Fruit fly (Drosophila melanogaster): ENCODE data around the gene CG2211.

Gene CG2211

DNA sequence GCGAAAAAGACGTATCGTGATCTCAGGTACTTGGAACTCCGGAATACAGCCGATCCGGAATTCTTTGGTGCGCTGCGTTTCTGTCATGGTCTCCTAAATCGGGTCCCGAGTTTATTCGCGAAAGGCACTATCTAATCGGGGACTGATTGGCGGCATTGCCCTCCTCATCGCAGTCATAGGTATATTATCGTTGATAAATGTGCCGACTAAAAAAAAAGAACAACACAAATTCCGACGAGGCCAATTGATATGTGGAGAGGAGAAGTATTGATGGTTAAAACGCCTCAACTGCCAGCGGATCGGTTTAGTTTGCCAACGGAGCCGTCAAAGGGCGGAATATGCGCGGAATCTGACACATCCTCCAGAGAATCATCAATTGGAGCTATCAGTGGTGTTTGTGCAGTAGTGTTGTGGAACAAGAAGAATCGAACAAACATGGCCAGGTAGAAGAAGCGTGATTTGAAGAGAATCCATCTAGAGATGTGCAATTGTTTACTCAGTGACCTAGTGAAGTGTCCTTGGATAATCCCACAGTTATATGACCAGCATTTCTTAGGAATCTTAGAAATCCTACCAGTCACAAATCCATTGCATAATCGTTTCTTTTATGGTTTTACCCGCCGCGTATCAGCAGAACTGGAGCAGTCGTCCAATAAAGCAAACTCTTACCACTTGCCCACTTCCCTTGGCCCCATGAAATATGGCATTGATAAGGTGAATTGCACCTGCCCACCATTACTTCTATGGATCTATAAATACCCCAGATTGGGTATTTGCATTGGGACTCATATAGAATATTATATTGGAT, 10.1 kb downstream of the CG2211 start (continued):
- TF ChIP-seq ap (GFP tag; IDR thresholded peaks at IDR 0.05) = no peak
- peak in 1 of 2 experiments; percentile 91 for TF ChIP-seq Pdp1 (GFP tag; optimal IDR thresholded peaks at IDR 0.05)
- TF ChIP-seq CG4328 (GFP tag; optimal IDR thresholded peaks at IDR 0.05) = no peak
- TF ChIP-seq B-H2 (GFP tag; optimal IDR thresholded peaks at IDR 0.05) = peak; percentile 1
- TF ChIP-seq sc (optimal IDR thresholded peaks at IDR 0.05) = no peak
- no peak for TF ChIP-seq sc (GFP tag; optimal IDR thresholded peaks at IDR 0.05)
- peak; percentile 18 for TF ChIP-seq Deaf1 (tag; optimal IDR thresholded peaks at IDR 0.05)
- TF ChIP-seq CG2889 (GFP tag; IDR thresholded peaks at IDR 0.05) = no peak
- no peak for TF ChIP-seq CG3281 (GFP tag; optimal IDR thresholded peaks at IDR 0.05)
- TF ChIP-seq CG3726 (GFP tag; IDR thresholded peaks at IDR 0.05) = no peak
- TF ChIP-seq sd (tag; optimal IDR thresholded peaks at IDR 0.05) = peak; percentile 73
- no peak for TF ChIP-seq CG7963 (GFP tag; IDR thresholded peaks at IDR 0.05; ENCODE audit: partially characterized antibody)
- TF ChIP-seq CkIIα-i1 (GFP tag; IDR thresholded peaks at IDR 0.05) = no peak
- TF ChIP-seq CG34376 (GFP tag; optimal IDR thresholded peaks at IDR 0.05) = peak; percentile 89
- TF ChIP-seq corto (GFP tag; optimal IDR thresholded peaks at IDR 0.05) = peak; percentile 16
- no peak for TF ChIP-seq hkb (optimal IDR thresholded peaks at IDR 0.05)
- TF ChIP-seq hkb (GFP tag; IDR thresholded peaks at IDR 0.05) = no peak
- 0 out of 3 replicates have a peak, but pooled peaks have one; percentile 17 for TF ChIP-seq zfh1 (GFP tag; IDR thresholded peaks at IDR 0.05)
- TF ChIP-seq HmgZ (tag; optimal IDR thresholded peaks at IDR 0.05) = peak; percentile 8
- no peak for TF ChIP-seq CG10366 (GFP tag; IDR thresholded peaks at IDR 0.05)
- TF ChIP-seq CG13123 (GFP tag; optimal IDR thresholded peaks at IDR 0.05) = no peak
- TF ChIP-seq vnd (GFP tag; IDR thresholded peaks at IDR 0.05; ENCODE audit: partially characterized antibody) = 0 out of 3 replicates have a peak, but pooled peaks have one; percentile 10
- no peak for TF ChIP-seq CG8359 (GFP tag; optimal IDR thresholded peaks at IDR 0.05; ENCODE audit: borderline replicate concordance)
- no peak for TF ChIP-seq CG17829 (tag; optimal IDR thresholded peaks at IDR 0.05)
- TF ChIP-seq Neu2 (GFP tag; optimal IDR thresholded peaks at IDR 0.05; ENCODE audit: borderline replicate concordance) = no peak

DNA sequence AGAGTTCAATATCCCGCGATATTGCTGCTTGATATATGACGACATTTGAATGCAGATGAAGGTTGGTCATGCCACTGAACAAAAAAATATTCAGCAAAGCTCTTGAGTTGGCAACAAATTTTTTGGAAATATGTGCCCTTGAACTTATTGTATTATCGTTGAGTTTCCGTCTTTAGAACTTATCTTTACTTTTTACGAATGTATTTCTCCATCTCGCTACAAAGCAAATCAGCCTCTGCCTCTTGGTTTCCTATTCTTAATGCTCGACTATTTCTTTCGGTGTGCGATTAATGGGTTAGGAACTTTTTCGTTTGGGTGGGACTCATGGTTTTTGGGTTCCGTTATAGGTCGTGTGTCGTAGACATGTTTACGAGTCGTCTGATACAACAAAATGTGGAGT, 12.0 kb downstream of the CG2211 start:
- TF ChIP-seq CG17328 (GFP tag; IDR thresholded peaks at IDR 0.05) = peak; percentile 84
- no peak for TF ChIP-seq CG12769 (tag; optimal IDR thresholded peaks at IDR 0.05)
- TF ChIP-seq lov (optimal IDR thresholded peaks at IDR 0.05) = no peak
- peak; percentile 44; the same call in 1 of the 3 replicates for TF ChIP-seq lov (GFP tag; IDR thresholded peaks at IDR 0.05)
- no peak for TF ChIP-seq lbe (GFP tag; optimal IDR thresholded peaks at IDR 0.05)
- peak; percentile 38 for TF ChIP-seq Sry-β (GFP tag; optimal IDR thresholded peaks at IDR 0.05)
- TF ChIP-seq CG3726 (GFP tag; IDR thresholded peaks at IDR 0.05) = no peak
- peak; percentile 69 for TF ChIP-seq CG32772 (GFP tag; IDR thresholded peaks at IDR 0.05)
- TF ChIP-seq CG15514 (GFP tag; optimal IDR thresholded peaks at IDR 0.05) = no peak
- TF ChIP-seq CG14441 (GFP tag; IDR thresholded peaks at IDR 0.05) = peak; percentile 40; the same call in 1 of the 2 replicates
- no peak for TF ChIP-seq Rfx (GFP tag; IDR thresholded peaks at IDR 0.05)
- peak; percentile 24 for TF ChIP-seq kay (GFP tag; optimal IDR thresholded peaks at IDR 0.05)
- no peak for TF ChIP-seq slou (GFP tag; optimal IDR thresholded peaks at IDR 0.05)
- TF ChIP-seq ash1 (GFP tag; optimal IDR thresholded peaks at IDR 0.05) = no peak
- no peak for TF ChIP-seq dati (GFP tag; IDR thresholded peaks at IDR 0.05)
- no peak for TF ChIP-seq CG17912 (GFP tag; optimal IDR thresholded peaks at IDR 0.05)
- TF ChIP-seq CkIIα-i1 (GFP tag; IDR thresholded peaks at IDR 0.05) = no peak
- TF ChIP-seq CG31441 (GFP tag; IDR thresholded peaks at IDR 0.05) = peak; percentile 71
- no peak for TF ChIP-seq pita (GFP tag; optimal IDR thresholded peaks at IDR 0.05)
- no peak for TF ChIP-seq Kr (GFP tag; optimal IDR thresholded peaks at IDR 0.05)
- peak; percentile 58 for TF ChIP-seq nerfin-1 (tag; optimal IDR thresholded peaks at IDR 0.05)
- peak; percentile 66 for TF ChIP-seq CG17568 (GFP tag; optimal IDR thresholded peaks at IDR 0.05)
- TF ChIP-seq croc (GFP tag; conservative IDR thresholded peaks at IDR 0.05) = peak; percentile 71
- TF ChIP-seq BtbVII (GFP tag; optimal IDR thresholded peaks at IDR 0.05) = peak; percentile 44
- TF ChIP-seq CTCF (GFP tag; optimal IDR thresholded peaks at IDR 0.05) = no peak
- TF ChIP-seq az2 (GFP tag; optimal IDR thresholded peaks at IDR 0.05) = peak; percentile 76
- peak; percentile 30; the same call in 1 of the 2 replicates for TF ChIP-seq Ada2b (GFP tag; IDR thresholded peaks at IDR 0.05)
- TF ChIP-seq nau (GFP tag; optimal IDR thresholded peaks at IDR 0.05) = peak; percentile 25

All from whole organism, embryonic.